Worm (Caenorhabditis elegans) whole organism, L1 larva: Measurements from ENCODE around the gene arf-1.

Source experiments
- blmp-1 ChIP-seq: fragments of 150-350 bp; optimal IDR thresholded peaks from 2 replicates; lab custom pipeline; 2014; ENCODE audit warnings: missing biosample characterization, missing genetic modification characterization
- ceh-82 ChIP-seq, 3 experiments: fragments of 150-350 bp in 1 of 3; sonication (generic microtip) in 2 of 3; optimal IDR thresholded peaks; 2 replicates each; lab custom pipeline; 2014 to 2017; ENCODE audit warnings: missing biosample characterization in 3 of 3, missing genetic modification characterization in 3 of 3
- dpl-1 ChIP-seq, 3 experiments: fragments of 150-350 bp in 2 of 3; sonication (generic microtip) in 1 of 3; optimal IDR thresholded peaks; 2 replicates each; lab custom pipeline; 2014 to 2017; ENCODE audit warnings: missing biosample characterization in 3 of 3, missing genetic modification characterization in 3 of 3, missing genetic modification reagents in 3 of 3
- fos-1 ChIP-seq: fragments of 150-350 bp; optimal IDR thresholded peaks from 2 replicates; lab custom pipeline; 2014; ENCODE audit warnings: missing biosample characterization, missing genetic modification characterization
- lin-14 ChIP-seq: fragments of 200-800 bp; sonication (Bioruptor generic); optimal IDR thresholded peaks from 2 replicates; lab custom pipeline; 2018; ENCODE audit warnings: mild to moderate bottlenecking, missing genetic modification characterization, moderate library complexity, missing compliant biosample characterization
- lin-15B ChIP-seq: fragments of 150-350 bp; sonication (generic microtip); optimal IDR thresholded peaks from 3 replicates; lab custom pipeline; 2014; ENCODE audit warnings: missing biosample characterization, missing genetic modification characterization
- nhr-11 ChIP-seq: fragments of 150-350 bp; optimal IDR thresholded peaks from 2 replicates; lab custom pipeline; 2014; ENCODE audit warnings: missing biosample characterization, missing genetic modification characterization
- nhr-12 ChIP-seq: sonication (generic microtip); optimal IDR thresholded peaks from 2 replicates; lab custom pipeline; 2017; ENCODE audit warnings: missing biosample characterization, missing genetic modification characterization
- sptf-1 ChIP-seq: fragments of 150-350 bp; optimal IDR thresholded peaks from 2 replicates; lab custom pipeline; 2014; ENCODE audit warnings: missing biosample characterization, missing genetic modification characterization
- tlp-1 ChIP-seq: fragments of 150-350 bp; optimal IDR thresholded peaks from 2 replicates; lab custom pipeline; 2014; ENCODE audit warnings: missing biosample characterization, missing genetic modification characterization

DNA sequence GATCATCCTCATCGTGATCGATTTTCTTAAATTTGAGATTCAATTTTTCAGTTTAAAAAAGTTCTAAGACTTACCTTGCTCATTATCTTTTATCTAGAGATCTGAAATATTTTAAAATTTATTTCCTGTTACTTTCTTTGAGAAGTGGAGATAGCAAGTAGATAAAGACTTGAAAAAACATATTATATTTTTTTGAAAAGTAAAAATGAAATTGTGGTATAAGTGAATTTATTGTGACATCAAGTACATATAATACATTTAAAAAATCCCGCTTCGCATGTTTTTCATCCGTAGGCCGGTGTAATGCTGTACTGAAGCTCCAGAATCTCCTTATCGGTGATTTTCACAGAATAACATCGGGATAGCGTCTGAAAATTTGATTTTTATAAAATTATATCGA lies 17.4 kb upstream of the arf-1 start, which contains the start of gene B0336.7:
- no peak for TF ChIP-seq ceh-82 (tag; optimal IDR thresholded peaks at IDR 0.05; lab: Kevin White, UChicago)
- TF ChIP-seq sptf-1 (tag; lab: Kevin White, UChicago) = no peak
- no peak for TF ChIP-seq lin-14
- no peak for TF ChIP-seq blmp-1 (tag; lab: Kevin White, UChicago)
- no peak for TF ChIP-seq lin-15B (tag; lab: Kevin White, UChicago)
- TF ChIP-seq tlp-1 = no peak
- no peak for TF ChIP-seq fos-1
- no peak for TF ChIP-seq nhr-12 (tag; lab: Kevin White, UChicago)
- TF ChIP-seq dpl-1 (GFP tag; optimal IDR thresholded peaks at IDR 0.05; lab: Kevin White, UChicago) = no peak
- TF ChIP-seq nhr-11 (tag; lab: Kevin White, UChicago) = no peak
